Worm (Caenorhabditis elegans) whole organism, midembryonic: ENCODE data around the gene F17C11.6.

Experiments
- T22C8.4 ChIP-seq: fragments of 200-800 bp; sonication (Bioruptor generic); IDR thresholded peaks from 2 replicates; pipeline ENCODE4 v1.3.6; 2022; ENCODE audit warnings: missing genetic modification characterization, missing compliant biosample characterization
- cog-1 ChIP-seq: sonication (generic microtip); optimal IDR thresholded peaks from 2 replicates; lab custom pipeline; 2016; ENCODE audit warnings: missing genetic modification characterization, missing compliant biosample characterization
- flt-1 ChIP-seq: fragments of 200-800 bp; sonication (Bioruptor generic); IDR thresholded peaks from 2 replicates; pipeline ENCODE4 v1.3.6; 2022; ENCODE audit warnings: missing genetic modification characterization, missing compliant biosample characterization
- klf-2 ChIP-seq: fragments of 200-800 bp; sonication (Bioruptor generic); conservative IDR thresholded peaks from 2 replicates; pipeline ENCODE4 v1.3.6; 2022; ENCODE audit warnings: missing genetic modification reagents, missing genetic modification characterization, missing compliant biosample characterization
- med-1 ChIP-seq: sonication (generic microtip); optimal IDR thresholded peaks from 2 replicates; lab custom pipeline; 2017; ENCODE audit warnings: missing genetic modification characterization, mild to moderate bottlenecking, missing compliant biosample characterization, antibody characterized with exemption, missing genetic modification reagents; ENCODE audit not compliant: insufficient read depth
- ref-1 ChIP-seq: fragments of 200-800 bp; sonication (Bioruptor generic); conservative IDR thresholded peaks from 2 replicates; pipeline ENCODE4 v1.3.6; 2022; ENCODE audit warnings: missing genetic modification reagents, missing genetic modification characterization, missing compliant biosample characterization
- tab-1 ChIP-seq: fragments of 200-800 bp; sonication (Bioruptor generic); IDR thresholded peaks from 2 replicates; pipeline ENCODE4 v1.3.6; 2022; ENCODE audit warnings: missing genetic modification characterization, missing compliant biosample characterization
- ztf-23 ChIP-seq: fragments of 200-800 bp; sonication (Bioruptor generic); IDR thresholded peaks from 2 replicates; pipeline ENCODE4 v1.3.6; 2022; ENCODE audit warnings: missing genetic modification reagents, missing genetic modification characterization, missing compliant biosample characterization
- ztf-29 ChIP-seq: fragments of 200-800 bp; sonication (Bioruptor generic); IDR thresholded peaks from 2 replicates; pipeline ENCODE4 v1.3.6; 2022; ENCODE audit warnings: missing genetic modification reagents, missing genetic modification characterization, missing compliant biosample characterization

The F17C11.6 gene

ce11 chrV:10944903-10945302 is 10.0 kb upstream of the F17C11.6 start:
- TF ChIP-seq klf-2 (GFP tag; lab: Robert Waterston, UW) = no peak
- no peak for TF ChIP-seq flt-1 (GFP tag; lab: Robert Waterston, UW)
- no peak for TF ChIP-seq T22C8.4 (GFP tag; lab: Robert Waterston, UW)
- TF ChIP-seq ztf-29 (GFP tag; lab: Robert Waterston, UW) = no peak
- TF ChIP-seq ztf-23 (GFP tag; lab: Robert Waterston, UW) = no peak
- TF ChIP-seq tab-1 = no peak
- no peak for TF ChIP-seq cog-1 (tag; lab: Kevin White, UChicago)
- TF ChIP-seq ref-1 = no peak
- no peak for TF ChIP-seq med-1

ce11 chrV:10947210-10947609 is 7.7 kb upstream of the F17C11.6 start:
- TF ChIP-seq klf-2 (GFP tag; lab: Robert Waterston, UW) = no peak
- TF ChIP-seq cog-1 (tag; lab: Kevin White, UChicago) = no peak
- TF ChIP-seq tab-1 = no peak
- TF ChIP-seq ref-1 = no peak
- no peak for TF ChIP-seq med-1
- no peak for TF ChIP-seq ztf-29 (GFP tag; lab: Robert Waterston, UW)
- TF ChIP-seq ztf-23 (GFP tag; lab: Robert Waterston, UW) = no peak
- no peak for TF ChIP-seq T22C8.4 (GFP tag; lab: Robert Waterston, UW)
- no peak for TF ChIP-seq flt-1 (GFP tag; lab: Robert Waterston, UW)

ce11 chrV:10947930-10948329 is 7.0 kb upstream of the F17C11.6 start, which contains the start of gene F17C11.2:
TSS of gene F17C11.2 (plus strand) at chrV:10948230.
- no peak for TF ChIP-seq flt-1 (GFP tag; lab: Robert Waterston, UW)
- no peak for TF ChIP-seq cog-1 (tag; lab: Kevin White, UChicago)
- no peak for TF ChIP-seq med-1
- no peak for TF ChIP-seq ref-1
- no peak for TF ChIP-seq tab-1
- TF ChIP-seq ztf-29 (GFP tag; lab: Robert Waterston, UW) = no peak
- no peak for TF ChIP-seq klf-2 (GFP tag; lab: Robert Waterston, UW)
- TF ChIP-seq T22C8.4 (GFP tag; lab: Robert Waterston, UW) = no peak
- no peak for TF ChIP-seq ztf-23 (GFP tag; lab: Robert Waterston, UW)

ce11 chrV:10949511-10949910 is 5.4 kb upstream of the F17C11.6 start, which contains the start of gene col-153:
TSS of gene col-153 (plus strand) at chrV:10949811.
- TF ChIP-seq ztf-29 (GFP tag; lab: Robert Waterston, UW) = no peak
- no peak for TF ChIP-seq med-1
- TF ChIP-seq tab-1 = no peak
- TF ChIP-seq ref-1 = no peak
- no peak for TF ChIP-seq klf-2 (GFP tag; lab: Robert Waterston, UW)
- no peak for TF ChIP-seq T22C8.4 (GFP tag; lab: Robert Waterston, UW)
- TF ChIP-seq cog-1 (tag; lab: Kevin White, UChicago) = no peak

ce11 chrV:10951655-10952278 is 3.2 kb upstream of the F17C11.6 start, which contains the start of gene F17C11.4:
TSS of gene F17C11.4 (plus strand) at chrV:10951860.
- no peak for TF ChIP-seq med-1
- peak; percentile 34; the same call in 1 of the 2 replicates for TF ChIP-seq ztf-23 (GFP tag; lab: Robert Waterston, UW)
- no peak for TF ChIP-seq klf-2 (GFP tag; lab: Robert Waterston, UW)
- no peak for TF ChIP-seq ref-1
- TF ChIP-seq flt-1 (GFP tag; lab: Robert Waterston, UW) = no peak
- no peak for TF ChIP-seq tab-1
- no peak for TF ChIP-seq ztf-29 (GFP tag; lab: Robert Waterston, UW)
- no peak for TF ChIP-seq cog-1 (tag; lab: Kevin White, UChicago)

- no peak for TF ChIP-seq med-1
- no peak for TF ChIP-seq ref-1
- TF ChIP-seq klf-2 (GFP tag; lab: Robert Waterston, UW) = no peak
- TF ChIP-seq flt-1 (GFP tag; lab: Robert Waterston, UW) = no peak
- no peak for TF ChIP-seq T22C8.4 (GFP tag; lab: Robert Waterston, UW)
- TF ChIP-seq tab-1 = no peak
- no peak for TF ChIP-seq ztf-23 (GFP tag; lab: Robert Waterston, UW)
- TF ChIP-seq ztf-29 (GFP tag; lab: Robert Waterston, UW) = no peak
- TF ChIP-seq cog-1 (tag; lab: Kevin White, UChicago) = no peak
Observed at ce11 chrV:10953471-10954155, 1.3 kb upstream of the F17C11.6 start.

ce11 chrV:10954334-10954733 is 587 bp upstream of the F17C11.6 start, which contains the start of gene clec-221:
TSS of gene clec-221 (minus strand) at chrV:10954434.
- no peak for TF ChIP-seq tab-1

- TF ChIP-seq ztf-23 (GFP tag; lab: Robert Waterston, UW) (no peak), tab-1 (no peak), cog-1 (tag; lab: Kevin White, UChicago) (no peak), ztf-29 (GFP tag; lab: Robert Waterston, UW) (no peak), ref-1 (no peak), flt-1 (GFP tag; lab: Robert Waterston, UW) (no peak), klf-2 (GFP tag; lab: Robert Waterston, UW) (no peak), T22C8.4 (GFP tag; lab: Robert Waterston, UW) (no peak), med-1 (no peak)
Observed at ce11 chrV:10955681-10956476, 958 bp downstream of the F17C11.6 start, which contains the start of gene F17C11.13. TSS of gene F17C11.13 (plus strand) at chrV:10955923.

- TF ChIP-seq ztf-29 (GFP tag; lab: Robert Waterston, UW) (no peak), med-1 (no peak), cog-1 (tag; lab: Kevin White, UChicago) (no peak), flt-1 (GFP tag; lab: Robert Waterston, UW) (no peak), ztf-23 (GFP tag; lab: Robert Waterston, UW) (no peak), klf-2 (GFP tag; lab: Robert Waterston, UW) (no peak), tab-1 (no peak), T22C8.4 (GFP tag; lab: Robert Waterston, UW) (no peak), ref-1 (no peak)
Observed at ce11 chrV:10958322-10958900, 3.5 kb downstream of the F17C11.6 start, which contains the start of gene pigt-1. TSS of gene pigt-1 (minus strand) at chrV:10958821.
